Fruit fly (Drosophila melanogaster): ENCODE results near the gene puc.

DNA sequence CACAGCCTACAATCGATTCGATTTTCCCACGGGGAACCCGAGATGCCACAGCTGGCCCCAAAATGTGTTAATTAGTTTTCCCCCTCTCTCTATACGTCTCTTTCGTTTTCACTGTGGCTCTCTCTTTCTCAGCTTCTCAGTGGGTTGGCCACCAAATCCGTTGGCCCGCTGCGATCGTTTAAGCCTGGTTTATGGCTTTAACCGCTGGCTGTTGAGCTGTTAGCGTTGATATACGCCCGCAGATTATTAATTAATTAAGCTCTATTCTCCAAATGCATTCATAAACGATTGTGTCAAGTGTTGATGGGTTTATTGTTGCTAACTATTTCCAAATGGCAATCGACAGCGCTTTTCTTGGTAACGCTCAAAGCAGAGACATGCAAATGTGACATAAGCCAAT, 53.2 kb downstream of the puc start:
- TF ChIP-seq CTCF (optimal IDR thresholded peaks at IDR 0.05) (no peak), CG8478 (optimal IDR thresholded peaks at IDR 0.05) (no peak)
